Fruit fly (Drosophila melanogaster) Kc167 (cell line): ENCODE data around the gene CG6749.

ENCODE experiments used
- h ChIP-seq: fragments of >200 bp; optimal IDR thresholded peaks from 3 replicates; lab custom pipeline; 2018; ENCODE audit warnings: missing external identifiers
- psq ChIP-seq: fragments of >200 bp; optimal IDR thresholded peaks from 2 replicates; lab custom pipeline; 2017; ENCODE audit warnings: missing external identifiers
- ttk ChIP-seq: sonication (Bioruptor generic); optimal IDR thresholded peaks from 2 replicates; lab custom pipeline; 2017; ENCODE audit warnings: missing external identifiers

dm6 chr3L:9726707-9727106 is 6.9 kb downstream of the CG6749 start, which contains the start of gene Naa60:
- TF ChIP-seq h (lab: Kevin White, UChicago) (no peak), psq (lab: Kevin White, UChicago) (no peak), ttk (no peak)
